Fruit fly (Drosophila melanogaster) whole organism, embryonic: ENCODE data around the gene CG33158.

ENCODE experiments used
- CG10209 ChIP-seq: fragments of 200-800 bp; sonication (Bioruptor generic); optimal IDR thresholded peaks from 3 replicates; lab custom pipeline; 2017; ENCODE audit warnings: missing biosample characterization, mild to moderate bottlenecking, missing genetic modification characterization, missing genetic modification reagents
- CG10462 ChIP-seq: fragments of 200-800 bp; sonication (Bioruptor generic); optimal IDR thresholded peaks from 2 replicates; lab custom pipeline; 2016; ENCODE audit warnings: missing biosample characterization, missing genetic modification characterization
- CG10543 ChIP-seq: fragments of 200-800 bp; sonication (Bioruptor generic); optimal IDR thresholded peaks from 3 replicates; lab custom pipeline; 2017; ENCODE audit warnings: missing biosample characterization, mild to moderate bottlenecking, missing genetic modification characterization, moderate library complexity
- CG11695 ChIP-seq: fragments of 200-800 bp; sonication (Bioruptor generic); IDR thresholded peaks from 3 replicates; pipeline ENCODE4 v1.3.6; 2022; ENCODE audit warnings: missing biosample characterization, missing genetic modification characterization
- CG1529 ChIP-seq: fragments of 200-800 bp; sonication (Bioruptor generic); optimal IDR thresholded peaks from 3 replicates; lab custom pipeline; 2018; ENCODE audit warnings: missing biosample characterization, missing genetic modification characterization
- CG1832 ChIP-seq: fragments of 200-800 bp; sonication (Bioruptor generic); optimal IDR thresholded peaks from 2 replicates; lab custom pipeline; 2017; ENCODE audit warnings: missing biosample characterization, mild to moderate bottlenecking, missing genetic modification characterization, inconsistent platforms
- CG32532 ChIP-seq: fragments of 200-800 bp; sonication (Bioruptor generic); IDR thresholded peaks from 2 replicates; pipeline ENCODE4 v1.3.6; 2022; ENCODE audit warnings: missing biosample characterization, missing genetic modification characterization
- CG5180 ChIP-seq: fragments of 200-800 bp; sonication (Bioruptor generic); optimal IDR thresholded peaks from 3 replicates; lab custom pipeline; 2017; ENCODE audit warnings: missing biosample characterization, missing genetic modification characterization, mild to moderate bottlenecking, moderate library complexity, missing genetic modification reagents
- CG7839 ChIP-seq: fragments of 200-800 bp; sonication (Bioruptor generic); optimal IDR thresholded peaks from 3 replicates; lab custom pipeline; 2018; ENCODE audit warnings: missing biosample characterization, mild to moderate bottlenecking, missing genetic modification characterization, moderate library complexity
- CG8388 ChIP-seq: fragments of 200-800 bp; sonication (Bioruptor generic); optimal IDR thresholded peaks from 2 replicates; lab custom pipeline; 2019; ENCODE audit warnings: missing biosample characterization, mild to moderate bottlenecking, missing genetic modification characterization, moderate library complexity
- CG8924 ChIP-seq: fragments of 200-800 bp; optimal IDR thresholded peaks from 3 replicates; lab custom pipeline; 2019; ENCODE audit warnings: missing biosample characterization, mild to moderate bottlenecking, missing genetic modification characterization, moderate library complexity
- Camta ChIP-seq: fragments of 200-800 bp; sonication (Bioruptor generic); optimal IDR thresholded peaks from 2 replicates; lab custom pipeline; 2016; ENCODE audit warnings: missing biosample characterization, missing genetic modification characterization
- D ChIP-seq, 2 experiments: fragments of 200-800 bp in 1 of 2; fragments of >200 bp in 1 of 2; sonication (Bioruptor generic) in 1 of 2; optimal IDR thresholded peaks; 2 replicates in 1 of 2; 3 replicates in 1 of 2; lab custom pipeline; 2017; ENCODE audit warnings: mild to moderate bottlenecking in 1 of 2, missing biosample characterization in 1 of 2, missing genetic modification characterization in 1 of 2, missing genetic modification reagents in 1 of 2
- Drgx ChIP-seq: fragments of 200-800 bp; sonication (Bioruptor generic); IDR thresholded peaks from 2 replicates; pipeline ENCODE4 v1.3.6; 2022; ENCODE audit warnings: missing biosample characterization, missing genetic modification characterization
- E2f2 ChIP-seq: fragments of 200-800 bp; sonication (Bioruptor generic); IDR thresholded peaks from 2 replicates; pipeline ENCODE4 v1.3.6; 2022; ENCODE audit warnings: missing biosample characterization, missing genetic modification characterization
- Eip74EF ChIP-seq, 2 experiments: fragments of 200-800 bp in 1 of 2; fragments of >200 bp in 1 of 2; sonication (Bioruptor generic) in 1 of 2; optimal IDR thresholded peaks; 2 replicates each; lab custom pipeline; 2017 to 2019; ENCODE audit warnings: missing biosample characterization in 2 of 2, missing genetic modification characterization in 2 of 2, mild to moderate bottlenecking in 1 of 2, moderate library complexity in 1 of 2
- Ets65A ChIP-seq: fragments of 200-800 bp; sonication (Bioruptor generic); peaks from one replicate; lab custom pipeline; 2016; ENCODE audit warnings: missing biosample characterization, missing genetic modification characterization
- H15 ChIP-seq: fragments of 200-800 bp; sonication (Bioruptor generic); IDR thresholded peaks from 3 replicates; pipeline ENCODE4 v1.3.6; 2022; ENCODE audit warnings: missing biosample characterization, missing genetic modification characterization
- Med ChIP-seq: fragments of 200-800 bp; sonication (Bioruptor generic); peaks from one replicate; lab custom pipeline; 2016; ENCODE audit warnings: missing biosample characterization, missing genetic modification characterization, mild to moderate bottlenecking, inconsistent platforms, moderate library complexity
- Mes4 ChIP-seq: fragments of 200-800 bp; sonication (Bioruptor generic); optimal IDR thresholded peaks from 2 replicates; lab custom pipeline; 2016; ENCODE audit warnings: missing biosample characterization, missing genetic modification characterization
- Rx ChIP-seq: fragments of 200-800 bp; sonication (Bioruptor generic); IDR thresholded peaks from 2 replicates; pipeline ENCODE4 v1.3.6; 2022; ENCODE audit warnings: missing biosample characterization, missing genetic modification characterization
- Side ChIP-seq: fragments of 200-800 bp; sonication (Bioruptor generic); optimal IDR thresholded peaks from 2 replicates; lab custom pipeline; 2016; ENCODE audit warnings: missing biosample characterization, missing genetic modification characterization
- bsh ChIP-seq, 2 experiments: fragments of 200-800 bp; sonication (Bioruptor generic); optimal IDR thresholded peaks; 2 replicates each; lab custom pipeline; 2017 to 2018; ENCODE audit warnings: mild to moderate bottlenecking in 2 of 2, missing biosample characterization in 2 of 2, missing genetic modification characterization in 2 of 2, moderate library complexity in 1 of 2
- btn ChIP-seq: fragments of 200-800 bp; sonication (Bioruptor generic); optimal IDR thresholded peaks from 2 replicates; lab custom pipeline; 2016; ENCODE audit warnings: missing biosample characterization, missing genetic modification characterization
- cad ChIP-seq: fragments of >200 bp; optimal IDR thresholded peaks from 2 replicates; lab custom pipeline; 2017; ENCODE audit warnings: missing biosample characterization, missing genetic modification characterization
- chinmo ChIP-seq: fragments of 200-800 bp; sonication (Bioruptor generic); IDR thresholded peaks from 4 replicates; pipeline ENCODE4 v1.3.6; 2022; ENCODE audit warnings: missing biosample characterization, missing genetic modification characterization; ENCODE audit not compliant: partially characterized antibody
- corto ChIP-seq: fragments of 200-800 bp; sonication (Bioruptor generic); optimal IDR thresholded peaks from 2 replicates; lab custom pipeline; 2016; ENCODE audit warnings: missing biosample characterization, mild to moderate bottlenecking, missing genetic modification characterization, moderate library complexity
- croc ChIP-seq: fragments of 200-800 bp; sonication (Bioruptor generic); conservative IDR thresholded peaks from 3 replicates; pipeline ENCODE4 v1.3.6; 2022; ENCODE audit warnings: missing biosample characterization, missing genetic modification characterization
- crol ChIP-seq: fragments of 200-800 bp; sonication (Bioruptor generic); IDR thresholded peaks from 2 replicates; pipeline ENCODE4 v1.3.6; 2022; ENCODE audit warnings: missing biosample characterization, missing genetic modification characterization
- dmrt11E ChIP-seq: fragments of 200-800 bp; sonication (Bioruptor generic); optimal IDR thresholded peaks from 3 replicates; lab custom pipeline; 2018; ENCODE audit warnings: missing biosample characterization, mild to moderate bottlenecking, missing genetic modification characterization, moderate library complexity
- emc ChIP-seq: fragments of 200-800 bp; sonication (Bioruptor generic); optimal IDR thresholded peaks from 2 replicates; lab custom pipeline; 2016; ENCODE audit warnings: missing biosample characterization, missing genetic modification characterization
- gem ChIP-seq: fragments of 200-800 bp; sonication (Bioruptor generic); optimal IDR thresholded peaks from 2 replicates; lab custom pipeline; 2019; ENCODE audit warnings: missing biosample characterization, mild to moderate bottlenecking, missing genetic modification characterization, moderate library complexity
- gfzf ChIP-seq: fragments of 200-800 bp; sonication (Bioruptor generic); optimal IDR thresholded peaks from 2 replicates; lab custom pipeline; 2016; ENCODE audit warnings: missing biosample characterization, mild to moderate bottlenecking, missing genetic modification characterization, moderate library complexity
- grn ChIP-seq: fragments of 200-800 bp; sonication (Bioruptor generic); optimal IDR thresholded peaks from 3 replicates; lab custom pipeline; 2017; ENCODE audit warnings: missing biosample characterization, missing genetic modification characterization
- inv ChIP-seq: fragments of 200-800 bp; sonication (Bioruptor generic); IDR thresholded peaks from 2 replicates; pipeline ENCODE4 v1.3.6; 2022; ENCODE audit warnings: missing biosample characterization, missing genetic modification characterization; ENCODE audit not compliant: partially characterized antibody
- lbe ChIP-seq: fragments of 200-800 bp; sonication (Bioruptor generic); optimal IDR thresholded peaks from 2 replicates; lab custom pipeline; 2016; ENCODE audit warnings: missing biosample characterization, mild to moderate bottlenecking, missing genetic modification characterization
- lmd ChIP-seq: fragments of 200-800 bp; sonication (Bioruptor generic); IDR thresholded peaks from 2 replicates; pipeline ENCODE4 v1.3.6; 2022; ENCODE audit warnings: missing biosample characterization, missing genetic modification characterization
- nom ChIP-seq: fragments of 200-800 bp; sonication (Bioruptor generic); optimal IDR thresholded peaks from 2 replicates; lab custom pipeline; 2017; ENCODE audit warnings: missing biosample characterization, missing genetic modification characterization, mild to moderate bottlenecking, moderate library complexity, missing genetic modification reagents
- pros ChIP-seq: fragments of 200-800 bp; sonication (Bioruptor generic); optimal IDR thresholded peaks from 3 replicates; lab custom pipeline; 2019; ENCODE audit warnings: missing biosample characterization, mild to moderate bottlenecking, missing genetic modification characterization, moderate library complexity
- rib ChIP-seq: fragments of 200-800 bp; sonication (Bioruptor generic); IDR thresholded peaks from 2 replicates; pipeline ENCODE4 v1.3.6; 2022; ENCODE audit warnings: missing biosample characterization, missing genetic modification characterization
- row ChIP-seq: fragments of 200-800 bp; sonication (Bioruptor generic); IDR thresholded peaks from 3 replicates; pipeline ENCODE4 v1.3.6; 2022; ENCODE audit warnings: missing biosample characterization, missing genetic modification characterization
- shn ChIP-seq: fragments of 200-800 bp; sonication (Bioruptor generic); optimal IDR thresholded peaks from 3 replicates; lab custom pipeline; 2016; ENCODE audit warnings: missing biosample characterization, missing genetic modification characterization
- sug ChIP-seq: fragments of 200-800 bp; optimal IDR thresholded peaks from 2 replicates; lab custom pipeline; 2019; ENCODE audit warnings: missing biosample characterization, mild to moderate bottlenecking, missing genetic modification characterization, moderate library complexity
- toy ChIP-seq: fragments of 200-800 bp; sonication (Bioruptor generic); IDR thresholded peaks from 2 replicates; pipeline ENCODE4 v1.3.6; 2022; ENCODE audit warnings: missing biosample characterization, missing genetic modification characterization
- wor ChIP-seq: fragments of 200-800 bp; sonication (Bioruptor generic); IDR thresholded peaks from 2 replicates; pipeline ENCODE4 v1.3.6; 2022; ENCODE audit warnings: missing biosample characterization, missing genetic modification characterization
- zfh1 ChIP-seq: fragments of 200-800 bp; sonication (Bioruptor generic); IDR thresholded peaks from 3 replicates; pipeline ENCODE4 v1.3.6; 2022; ENCODE audit warnings: missing biosample characterization, missing genetic modification characterization

The CG33158 gene

dm6 chr3L:16489283-16489682 is 69.9 kb downstream of the CG33158 start (continued):
- TF ChIP-seq CG32532 = no peak
- TF ChIP-seq pros = peak; percentile 18
- no peak for TF ChIP-seq Camta (GFP tag; lab: Kevin White, UChicago)
- TF ChIP-seq toy (GFP tag; lab: Robert Waterston, UW) = no peak
- TF ChIP-seq dmrt11E = no peak
- TF ChIP-seq sug (tag; lab: Kevin White, UChicago) = no peak
- TF ChIP-seq Eip74EF (GFP tag; optimal IDR thresholded peaks at IDR 0.05; lab: Kevin White, UChicago) = no peak
- TF ChIP-seq Rx (GFP tag; lab: Robert Waterston, UW) = no peak
- TF ChIP-seq CG10462 (GFP tag; lab: Kevin White, UChicago) = no peak
- TF ChIP-seq grn = peak; percentile 88
- no peak for TF ChIP-seq zfh1 (GFP tag; lab: Robert Waterston, UW)
- no peak for TF ChIP-seq CG10543
- no peak for TF ChIP-seq cad (GFP tag; lab: Kevin White, UChicago)
- peak; percentile 91 for TF ChIP-seq chinmo (GFP tag; lab: Robert Waterston, UW)
- no peak for TF ChIP-seq inv (GFP tag; lab: Robert Waterston, UW)
- no peak for TF ChIP-seq CG8388 (GFP tag; lab: Kevin White, UChicago)
- no peak for TF ChIP-seq croc (GFP tag; lab: Robert Waterston, UW)
- no peak for TF ChIP-seq gem (tag; lab: Kevin White, UChicago)
- no peak for TF ChIP-seq CG10209
- no peak for TF ChIP-seq CG8924
- TF ChIP-seq CG11695 = no peak
- TF ChIP-seq shn = no peak

- TF ChIP-seq Med (GFP tag; lab: Kevin White, UChicago) = peak; percentile 42
- peak; percentile 42 for TF ChIP-seq corto (GFP tag; lab: Kevin White, UChicago)
- TF ChIP-seq D (optimal IDR thresholded peaks at IDR 0.05; lab: Kevin White, UChicago) = peak; percentile 53
- TF ChIP-seq D (GFP tag; optimal IDR thresholded peaks at IDR 0.05; lab: Kevin White, UChicago) = no peak
- peak; percentile 50 for TF ChIP-seq Ets65A (GFP tag; lab: Kevin White, UChicago)
- no peak for TF ChIP-seq Side (GFP tag; lab: Kevin White, UChicago)
These were observed 70.6 kb downstream of the CG33158 start for dm6 chr3L:16489822-16490582.

dm6 chr3L:16490583-16490880 is 71.1 kb downstream of the CG33158 start:
- TF ChIP-seq Mes4 (GFP tag; lab: Kevin White, UChicago) (no peak), nom (GFP tag; lab: Kevin White, UChicago) (peak; percentile 56), H15 (GFP tag; lab: Robert Waterston, UW) (no peak), CG8388 (GFP tag; lab: Kevin White, UChicago) (no peak), CG5180 (GFP tag; lab: Kevin White, UChicago) (no peak), Drgx (GFP tag; lab: Robert Waterston, UW) (0 out of 2 replicates have a peak, but pooled peaks have one; percentile 16), CG1529 (no peak), CG1832 (no peak), lbe (GFP tag; lab: Kevin White, UChicago) (peak; percentile 79), corto (GFP tag; lab: Kevin White, UChicago) (peak; percentile 47), crol (no peak), croc (GFP tag; lab: Robert Waterston, UW) (no peak), pros (no peak), E2f2 (no peak), gfzf (GFP tag; lab: Kevin White, UChicago) (no peak), rib (GFP tag; lab: Robert Waterston, UW) (no peak), lmd (GFP tag; lab: Robert Waterston, UW) (0 out of 2 replicates have a peak, but pooled peaks have one; percentile 5), row (GFP tag; lab: Robert Waterston, UW) (peak; percentile 17; the same call in 1 of the 3 replicates), wor (GFP tag; lab: Robert Waterston, UW) (no peak), bsh (GFP tag; optimal IDR thresholded peaks at IDR 0.05; lab: Kevin White, UChicago) (peak in 1 of 2 experiments; percentile 59), CG7839 (tag; lab: Kevin White, UChicago) (no peak), emc (GFP tag; lab: Kevin White, UChicago) (no peak), Eip74EF (GFP tag; optimal IDR thresholded peaks at IDR 0.05; lab: Kevin White, UChicago) (no peak), btn (GFP tag; lab: Kevin White, UChicago) (no peak)
